Fruit fly (Drosophila melanogaster) whole organism, embryonic: ENCODE data around the gene kirre.
A peak's percentile ranks its signal among the peaks of the same experiment; 100 is the strongest.

Experiments used
- Bdp1 ChIP-seq: fragments of 200-800 bp; sonication (Bioruptor generic); optimal IDR thresholded peaks from 3 replicates; lab custom pipeline; 2016; ENCODE audit warnings: missing biosample characterization, missing genetic modification characterization
- CG1024 ChIP-seq: fragments of 200-800 bp; sonication (Bioruptor generic); IDR thresholded peaks from 2 replicates; pipeline ENCODE4 v1.3.6; 2022; ENCODE audit warnings: missing biosample characterization, missing genetic modification characterization
- CG10462 ChIP-seq: fragments of 200-800 bp; sonication (Bioruptor generic); optimal IDR thresholded peaks from 2 replicates; lab custom pipeline; 2016; ENCODE audit warnings: missing biosample characterization, missing genetic modification characterization
- CG13123 ChIP-seq: fragments of 200-800 bp; sonication (Bioruptor generic); optimal IDR thresholded peaks from 2 replicates; lab custom pipeline; 2016; ENCODE audit warnings: missing biosample characterization, missing genetic modification characterization
- CG14667 ChIP-seq: fragments of 200-800 bp; sonication (Bioruptor generic); IDR thresholded peaks from 2 replicates; pipeline ENCODE4 v1.3.6; 2022; ENCODE audit warnings: missing biosample characterization, missing genetic modification characterization
- CG15479 ChIP-seq: fragments of 200-800 bp; sonication (Bioruptor generic); optimal IDR thresholded peaks from 3 replicates; lab custom pipeline; 2019; ENCODE audit warnings: missing biosample characterization, mild to moderate bottlenecking, missing genetic modification characterization, moderate library complexity
- CG16779 ChIP-seq: fragments of 200-800 bp; sonication (Bioruptor generic); IDR thresholded peaks from 2 replicates; pipeline ENCODE4 v1.3.6; 2022; ENCODE audit warnings: missing biosample characterization, missing genetic modification characterization
- CG17328 ChIP-seq: fragments of 200-800 bp; sonication (Bioruptor generic); IDR thresholded peaks from 2 replicates; pipeline ENCODE4 v1.3.6; 2022; ENCODE audit warnings: missing biosample characterization, missing genetic modification characterization
- CG1832 ChIP-seq: fragments of 200-800 bp; sonication (Bioruptor generic); optimal IDR thresholded peaks from 2 replicates; lab custom pipeline; 2017; ENCODE audit warnings: missing biosample characterization, mild to moderate bottlenecking, missing genetic modification characterization, inconsistent platforms
- CG18476 ChIP-seq: fragments of 200-800 bp; sonication (Bioruptor generic); optimal IDR thresholded peaks from 2 replicates; lab custom pipeline; 2016; ENCODE audit warnings: missing biosample characterization, mild to moderate bottlenecking, missing genetic modification characterization
- CG2712 ChIP-seq: fragments of 200-800 bp; optimal IDR thresholded peaks from 3 replicates; lab custom pipeline; 2019; ENCODE audit warnings: missing biosample characterization, mild to moderate bottlenecking, missing genetic modification characterization, moderate library complexity
- CG4328 ChIP-seq: fragments of 200-800 bp; sonication (Bioruptor generic); optimal IDR thresholded peaks from 3 replicates; lab custom pipeline; 2017; ENCODE audit warnings: missing biosample characterization, missing genetic modification reagents, missing genetic modification characterization
- CG6791 ChIP-seq: fragments of 200-800 bp; sonication (Bioruptor generic); IDR thresholded peaks from 3 replicates; pipeline ENCODE4 v1.3.6; 2022; ENCODE audit warnings: missing biosample characterization, missing genetic modification characterization; ENCODE audit not compliant: partially characterized antibody
- CrebB ChIP-seq: fragments of 200-800 bp; sonication (Bioruptor generic); optimal IDR thresholded peaks from 3 replicates; lab custom pipeline; 2018; ENCODE audit warnings: missing biosample characterization, mild to moderate bottlenecking, missing genetic modification characterization
- GATAe ChIP-seq: fragments of 200-800 bp; sonication (Bioruptor generic); conservative IDR thresholded peaks from 2 replicates; pipeline ENCODE4 v1.3.6; 2022; ENCODE audit warnings: missing biosample characterization, missing genetic modification characterization
- Gug ChIP-seq: fragments of 200-800 bp; sonication (Bioruptor generic); IDR thresholded peaks from 4 replicates; pipeline ENCODE4 v1.3.6; 2022; ENCODE audit warnings: missing biosample characterization, missing genetic modification characterization
- Hr78 ChIP-seq, 2 experiments: fragments of 200-800 bp in 1 of 2; fragments of >200 bp in 1 of 2; sonication (Bioruptor generic) in 1 of 2; optimal IDR thresholded peaks; 2 replicates each; lab custom pipeline; 2017 to 2019; ENCODE audit warnings: missing biosample characterization in 2 of 2, missing genetic modification characterization in 2 of 2, mild to moderate bottlenecking in 1 of 2, moderate library complexity in 1 of 2
- Hsf ChIP-seq: fragments of 200-800 bp; sonication (Bioruptor generic); optimal IDR thresholded peaks from 3 replicates; lab custom pipeline; 2016; ENCODE audit warnings: missing biosample characterization, missing genetic modification characterization
- MBD-R2 ChIP-seq: fragments of 200-800 bp; sonication (Bioruptor generic); IDR thresholded peaks from 2 replicates; pipeline ENCODE4 v1.3.6; 2022; ENCODE audit warnings: missing biosample characterization, missing genetic modification characterization
- Optix ChIP-seq: fragments of 200-800 bp; sonication (Bioruptor generic); IDR thresholded peaks from 3 replicates; pipeline ENCODE4 v1.3.6; 2022; ENCODE audit warnings: missing biosample characterization, missing genetic modification characterization
- PHDP ChIP-seq: fragments of 200-800 bp; sonication (Bioruptor generic); optimal IDR thresholded peaks from 3 replicates; lab custom pipeline; 2018; ENCODE audit warnings: missing biosample characterization, mild to moderate bottlenecking, missing genetic modification characterization, moderate library complexity
- TFAM ChIP-seq: fragments of 200-800 bp; sonication (Bioruptor generic); optimal IDR thresholded peaks from 2 replicates; lab custom pipeline; 2017; ENCODE audit warnings: missing biosample characterization, missing genetic modification characterization, inconsistent platforms
- Trl ChIP-seq, 3 experiments: fragments of >200 bp in 2 of 3; fragments of 200-800 bp in 1 of 3; sonication (Bioruptor generic) in 1 of 3; optimal IDR thresholded peaks; 2 replicates in 1 of 3; 3 replicates in 2 of 3; lab custom pipeline; 2016 to 2017; ENCODE audit warnings: missing biosample characterization in 1 of 3, missing genetic modification characterization in 1 of 3
- Xrp1 ChIP-seq: fragments of 200-800 bp; sonication (Bioruptor generic); IDR thresholded peaks from 2 replicates; pipeline ENCODE4 v1.3.6; 2022; ENCODE audit warnings: missing biosample characterization, missing genetic modification characterization
- bigmax ChIP-seq: fragments of 200-800 bp; sonication (Bioruptor generic); optimal IDR thresholded peaks from 2 replicates; lab custom pipeline; 2018; ENCODE audit warnings: missing biosample characterization, mild to moderate bottlenecking, missing genetic modification characterization
- bowl ChIP-seq: fragments of 200-800 bp; sonication (Bioruptor generic); IDR thresholded peaks from 2 replicates; pipeline ENCODE4 v1.3.6; 2022; ENCODE audit warnings: missing biosample characterization, missing genetic modification characterization
- cg ChIP-seq: fragments of 200-800 bp; sonication (Bioruptor generic); optimal IDR thresholded peaks from 3 replicates; lab custom pipeline; 2019; ENCODE audit warnings: missing biosample characterization, mild to moderate bottlenecking, missing genetic modification characterization, moderate library complexity
- chinmo ChIP-seq: fragments of 200-800 bp; sonication (Bioruptor generic); IDR thresholded peaks from 4 replicates; pipeline ENCODE4 v1.3.6; 2022; ENCODE audit warnings: missing biosample characterization, missing genetic modification characterization; ENCODE audit not compliant: partially characterized antibody
- croc ChIP-seq: fragments of 200-800 bp; sonication (Bioruptor generic); conservative IDR thresholded peaks from 3 replicates; pipeline ENCODE4 v1.3.6; 2022; ENCODE audit warnings: missing biosample characterization, missing genetic modification characterization
- crol ChIP-seq: fragments of 200-800 bp; sonication (Bioruptor generic); IDR thresholded peaks from 2 replicates; pipeline ENCODE4 v1.3.6; 2022; ENCODE audit warnings: missing biosample characterization, missing genetic modification characterization
- dpn ChIP-seq, 2 experiments: fragments of 200-800 bp; sonication (Bioruptor generic); optimal IDR thresholded peaks; 3 replicates each; lab custom pipeline; 2016; ENCODE audit warnings: missing biosample characterization in 2 of 2, missing genetic modification characterization in 2 of 2
- fd102C ChIP-seq: fragments of 200-800 bp; sonication (Bioruptor generic); optimal IDR thresholded peaks from 2 replicates; lab custom pipeline; 2018; ENCODE audit warnings: missing biosample characterization, mild to moderate bottlenecking, missing genetic modification characterization, moderate library complexity
- fd3F ChIP-seq: fragments of 200-800 bp; sonication (Bioruptor generic); optimal IDR thresholded peaks from 2 replicates; lab custom pipeline; 2018; ENCODE audit warnings: missing biosample characterization, mild to moderate bottlenecking, missing genetic modification characterization, moderate library complexity
- fd96Cb ChIP-seq: fragments of 200-800 bp; sonication (Bioruptor generic); optimal IDR thresholded peaks from 2 replicates; lab custom pipeline; 2018; ENCODE audit warnings: missing biosample characterization, mild to moderate bottlenecking, missing genetic modification characterization, moderate library complexity
- ftz-f1 ChIP-seq: fragments of 200-800 bp; sonication (Bioruptor generic); optimal IDR thresholded peaks from 2 replicates; lab custom pipeline; 2016; ENCODE audit warnings: missing biosample characterization, missing genetic modification characterization
- maf-S ChIP-seq: fragments of 200-800 bp; sonication (Bioruptor generic); optimal IDR thresholded peaks from 2 replicates; lab custom pipeline; 2016; ENCODE audit warnings: missing biosample characterization, missing genetic modification characterization
- pho ChIP-seq: fragments of 200-800 bp; sonication (Bioruptor generic); optimal IDR thresholded peaks from 2 replicates; lab custom pipeline; 2016; ENCODE audit warnings: missing biosample characterization, missing genetic modification characterization
- pros ChIP-seq: fragments of 200-800 bp; sonication (Bioruptor generic); optimal IDR thresholded peaks from 3 replicates; lab custom pipeline; 2019; ENCODE audit warnings: missing biosample characterization, mild to moderate bottlenecking, missing genetic modification characterization, moderate library complexity
- psq ChIP-seq: fragments of 200-800 bp; sonication (Bioruptor generic); optimal IDR thresholded peaks from 2 replicates; lab custom pipeline; 2017; ENCODE audit warnings: missing biosample characterization, missing genetic modification characterization
- pzg ChIP-seq: fragments of 200-800 bp; sonication (Bioruptor generic); optimal IDR thresholded peaks from 3 replicates; lab custom pipeline; 2018; ENCODE audit warnings: missing biosample characterization, mild to moderate bottlenecking, missing genetic modification characterization, moderate library complexity
- sima ChIP-seq: fragments of 200-800 bp; sonication (Bioruptor generic); optimal IDR thresholded peaks from 2 replicates; lab custom pipeline; 2016; ENCODE audit warnings: missing biosample characterization, missing genetic modification characterization
- sr ChIP-seq: fragments of 200-800 bp; sonication (Bioruptor generic); IDR thresholded peaks from 3 replicates; pipeline ENCODE4 v1.3.6; 2022; ENCODE audit warnings: missing biosample characterization, missing genetic modification characterization
- stwl ChIP-seq: fragments of 200-800 bp; sonication (Bioruptor generic); optimal IDR thresholded peaks from 3 replicates; lab custom pipeline; 2018; ENCODE audit warnings: missing biosample characterization, mild to moderate bottlenecking, missing genetic modification characterization, moderate library complexity
- tup ChIP-seq: fragments of 200-800 bp; sonication (Bioruptor generic); optimal IDR thresholded peaks from 2 replicates; lab custom pipeline; 2016; ENCODE audit warnings: missing biosample characterization, mild to moderate bottlenecking, missing genetic modification characterization, moderate library complexity
- unc-4 ChIP-seq: fragments of 200-800 bp; sonication (Bioruptor generic); IDR thresholded peaks from 2 replicates; pipeline ENCODE4 v1.3.6; 2022; ENCODE audit warnings: missing biosample characterization, missing genetic modification characterization; ENCODE audit not compliant: partially characterized antibody
- vnd ChIP-seq: fragments of 200-800 bp; sonication (Bioruptor generic); IDR thresholded peaks from 3 replicates; pipeline ENCODE4 v1.3.6; 2022; ENCODE audit warnings: missing biosample characterization, missing genetic modification characterization; ENCODE audit not compliant: partially characterized antibody

The kirre gene

DNA sequence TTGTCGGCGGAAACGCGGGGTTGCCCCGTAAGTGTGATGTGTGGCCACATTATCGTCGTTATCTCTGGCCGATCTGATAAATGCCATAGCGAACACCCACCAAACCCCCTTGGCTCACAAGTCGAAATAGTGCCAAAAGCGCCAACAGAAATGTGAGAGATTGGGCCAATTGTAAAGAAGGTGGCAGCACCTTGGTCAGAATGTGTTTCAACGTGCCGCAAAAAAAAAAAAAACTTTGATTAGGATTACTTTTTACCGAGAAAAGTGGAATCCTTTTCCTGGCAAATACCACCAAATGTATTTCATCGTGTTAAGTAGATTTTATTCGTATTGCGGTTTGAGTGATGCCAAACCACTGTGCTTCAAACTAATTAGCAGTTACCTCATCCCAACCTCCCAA lies 2.8 kb downstream of the kirre start (continued):
- TF ChIP-seq fd102C (no peak), psq (GFP tag; lab: Kevin White, UChicago) (no peak), ftz-f1 (GFP tag; lab: Kevin White, UChicago) (no peak), vnd (no peak), unc-4 (GFP tag; lab: Robert Waterston, UW) (no peak), pho (GFP tag; lab: Kevin White, UChicago) (peak; percentile 87), CG17328 (peak; percentile 82), CG1024 (peak; percentile 37; the same call in 1 of the 2 replicates), CG6791 (GFP tag; lab: Robert Waterston, UW) (0 out of 3 replicates have a peak, but pooled peaks have one; percentile 19), MBD-R2 (GFP tag; lab: Robert Waterston, UW) (peak; percentile 85), CG10462 (GFP tag; lab: Kevin White, UChicago) (peak; percentile 2), sima (GFP tag; lab: Kevin White, UChicago) (peak; percentile 42), CG13123 (GFP tag; lab: Kevin White, UChicago) (no peak), croc (GFP tag; lab: Robert Waterston, UW) (peak; percentile 31; the same call in 1 of the 3 replicates), dpn (GFP tag; optimal IDR thresholded peaks at IDR 0.05; lab: Kevin White, UChicago) (peak; percentile 80 to 88), Gug (GFP tag; lab: Robert Waterston, UW) (peak; percentile 84), CG15479 (GFP tag; lab: Kevin White, UChicago) (no peak), bigmax (no peak), pzg (GFP tag; lab: Kevin White, UChicago) (peak; percentile 2), pros (GFP tag; lab: Kevin White, UChicago) (no peak), CG4328 (no peak), TFAM (GFP tag; lab: Kevin White, UChicago) (no peak), Xrp1 (GFP tag; lab: Robert Waterston, UW) (peak; percentile 72), bowl (GFP tag; lab: Robert Waterston, UW) (peak; percentile 72; the same call in 1 of the 2 replicates), sr (peak; percentile 74; the same call in 2 of the 3 replicates), Bdp1 (GFP tag; lab: Kevin White, UChicago) (peak; percentile 71), CG18476 (peak; percentile 64), CG2712 (peak; percentile 32), PHDP (peak; percentile 79), Hr78 (GFP tag; optimal IDR thresholded peaks at IDR 0.05; lab: Kevin White, UChicago) (no peak), CG16779 (peak; percentile 83), CG1832 (GFP tag; lab: Kevin White, UChicago) (no peak), chinmo (no peak), stwl (tag; lab: Kevin White, UChicago) (no peak), tup (GFP tag; lab: Kevin White, UChicago) (peak; percentile 66), Optix (GFP tag; lab: Robert Waterston, UW) (peak; percentile 85), Hsf (GFP tag; lab: Kevin White, UChicago) (peak; percentile 76), maf-S (GFP tag; lab: Kevin White, UChicago) (peak; percentile 78), CrebB (tag; lab: Kevin White, UChicago) (peak; percentile 50), CG14667 (GFP tag; lab: Robert Waterston, UW) (peak; percentile 76), fd3F (GFP tag; lab: Kevin White, UChicago) (peak; percentile 85)

DNA sequence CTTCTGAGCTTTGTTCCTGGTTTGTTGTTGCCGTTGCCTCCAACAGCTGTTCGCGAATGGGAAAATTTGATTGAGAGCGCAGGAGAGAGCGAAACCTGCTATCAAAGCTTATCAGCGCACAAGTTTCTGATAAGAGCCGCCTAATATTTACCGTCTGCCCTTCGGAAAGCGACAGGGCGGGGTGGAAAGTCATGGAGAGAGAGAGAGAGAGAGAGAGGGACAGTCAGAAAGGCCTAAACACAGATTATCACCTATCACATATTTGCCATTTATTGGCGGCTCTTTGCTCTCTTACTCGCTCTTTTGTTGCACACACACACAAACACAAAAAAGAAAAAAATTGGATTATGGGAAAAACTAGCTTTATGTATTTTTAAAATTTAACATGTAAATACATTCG lies 3.4 kb downstream of the kirre start:
- TF ChIP-seq fd96Cb (tag; lab: Kevin White, UChicago) = no peak
- peak; percentile 8; the same call in 1 of the 2 replicates for TF ChIP-seq GATAe (GFP tag; lab: Robert Waterston, UW)
- TF ChIP-seq cg (GFP tag; lab: Kevin White, UChicago) = peak; percentile 5
- TF ChIP-seq chinmo = 0 out of 4 replicates have a peak, but pooled peaks have one; percentile 51
- peak; percentile 72 for TF ChIP-seq crol (GFP tag; lab: Robert Waterston, UW)
- peak; percentile 49 to 85 for TF ChIP-seq Trl (optimal IDR thresholded peaks at IDR 0.05; lab: Kevin White, UChicago)
- no peak for TF ChIP-seq Trl (GFP tag; optimal IDR thresholded peaks at IDR 0.05; lab: Kevin White, UChicago)
- TF ChIP-seq, all 482 proteins: peak for 5
